Worm (Caenorhabditis elegans): ENCODE results near the gene nlp-30.

- no peak for TF ChIP-seq nhr-90 (tag; optimal IDR thresholded peaks at IDR 0.05)
- TF ChIP-seq pha-4 (tag; optimal IDR thresholded peaks at IDR 0.05), result no peak
- no peak for TF ChIP-seq unc-62 (GFP tag; optimal IDR thresholded peaks at IDR 0.05)
Observed at ce11 chrV:3972846-3973245, 8.9 kb upstream of the nlp-30 start, which contains the start of gene cyp-34A10.

All from whole organism, young adult.